Worm (Caenorhabditis elegans): ENCODE data around the gene his-35.

ce11 chrV:9561624-9562179, 16.6 kb upstream of the his-35 start, which contains the start of gene rgef-1:
- TF ChIP-seq dpl-1 (GFP tag; optimal IDR thresholded peaks at IDR 0.05) (no peak), rbr-2 (tag; optimal IDR thresholded peaks at IDR 0.05) (peak; percentile 87), ztf-11 (tag; optimal IDR thresholded peaks at IDR 0.05) (no peak), ama-1 (optimal IDR thresholded peaks at IDR 0.05) (no peak), mep-1 (tag; optimal IDR thresholded peaks at IDR 0.05) (peak; percentile 58), unc-62 (GFP tag; optimal IDR thresholded peaks at IDR 0.05 in 1 of 2) (peak in 1 of 2 experiments; percentile 81), unc-62 (tag; optimal IDR thresholded peaks at IDR 0.05) (no peak), nhr-76 (tag; optimal IDR thresholded peaks at IDR 0.05) (no peak), jun-1 (tag; optimal IDR thresholded peaks at IDR 0.05) (no peak), nhr-28 (tag; optimal IDR thresholded peaks at IDR 0.05) (no peak), vab-7 (GFP tag; IDR thresholded peaks at IDR 0.05) (no peak), nhr-77 (tag; optimal IDR thresholded peaks at IDR 0.05) (no peak), unc-130 (GFP tag; optimal IDR thresholded peaks at IDR 0.05) (no peak)

All from whole organism, L4 larva.